Worm (Caenorhabditis elegans) whole organism, L3 larva: ENCODE data around the gene C05E4.12.

Source experiments
- R02D3.7 ChIP-seq: fragments of 150-350 bp; optimal IDR thresholded peaks from 2 replicates; lab custom pipeline; 2014; ENCODE audit warnings: missing biosample characterization, missing genetic modification characterization
- ZK546.5 ChIP-seq: sonication (generic microtip); optimal IDR thresholded peaks from 2 replicates; lab custom pipeline; 2017; ENCODE audit warnings: missing biosample characterization, missing genetic modification characterization
- ama-1 ChIP-seq: fragments of 150-350 bp; optimal IDR thresholded peaks from 2 replicates; lab custom pipeline; 2018
- ceh-16 ChIP-seq: sonication (generic microtip); optimal IDR thresholded peaks from 2 replicates; lab custom pipeline; 2017; ENCODE audit warnings: missing biosample characterization, missing genetic modification characterization
- ceh-28 ChIP-seq: fragments of 150-350 bp; optimal IDR thresholded peaks from 2 replicates; lab custom pipeline; 2014; ENCODE audit warnings: missing biosample characterization, missing genetic modification reagents, missing genetic modification characterization
- ceh-82 ChIP-seq: fragments of 150-350 bp; optimal IDR thresholded peaks from 2 replicates; lab custom pipeline; 2014; ENCODE audit warnings: missing biosample characterization, missing genetic modification characterization
- ceh-9 ChIP-seq: sonication (generic microtip); optimal IDR thresholded peaks from 2 replicates; lab custom pipeline; 2018; ENCODE audit warnings: missing biosample characterization, missing genetic modification characterization
- egl-27 ChIP-seq: sonication (generic microtip); optimal IDR thresholded peaks from 4 replicates; lab custom pipeline; 2017; ENCODE audit warnings: missing biosample characterization, missing genetic modification reagents, missing genetic modification characterization
- egl-5 ChIP-seq: fragments of 150-350 bp; optimal IDR thresholded peaks from 2 replicates; lab custom pipeline; 2017; ENCODE audit warnings: missing biosample characterization, missing genetic modification reagents, missing genetic modification characterization, inconsistent platforms
- elt-1 ChIP-seq: fragments of 150-350 bp; optimal IDR thresholded peaks from 2 replicates; lab custom pipeline; 2014; ENCODE audit warnings: missing biosample characterization, missing genetic modification characterization
- elt-2 ChIP-seq: sonication (generic microtip); optimal IDR thresholded peaks from 2 replicates; lab custom pipeline; 2016; ENCODE audit warnings: missing genetic modification reagents, mild to moderate bottlenecking, missing genetic modification characterization, missing compliant biosample characterization
- elt-3 ChIP-seq, 3 experiments: fragments of 150-350 bp in 1 of 3; sonication (generic microtip) in 2 of 3; optimal IDR thresholded peaks; 2 replicates in 2 of 3; 4 replicates in 1 of 3; lab custom pipeline; 2014 to 2017; ENCODE audit warnings: missing biosample characterization in 3 of 3, missing genetic modification characterization in 3 of 3
- eor-1 ChIP-seq, 2 experiments: fragments of 150-350 bp; optimal IDR thresholded peaks; 2 replicates each; lab custom pipeline; 2014 to 2018; ENCODE audit warnings: missing biosample characterization in 2 of 2, missing genetic modification characterization in 2 of 2
- fkh-10 ChIP-seq: sonication (generic microtip); optimal IDR thresholded peaks from 2 replicates; lab custom pipeline; 2017; ENCODE audit warnings: missing biosample characterization, missing genetic modification reagents, missing genetic modification characterization
- fkh-2 ChIP-seq: fragments of 150-350 bp; optimal IDR thresholded peaks from 2 replicates; lab custom pipeline; 2014; ENCODE audit warnings: missing biosample characterization, missing genetic modification reagents, missing genetic modification characterization
- jun-1 ChIP-seq: fragments of 150-350 bp; optimal IDR thresholded peaks from 2 replicates; lab custom pipeline; 2014; ENCODE audit warnings: missing biosample characterization, missing genetic modification reagents, missing genetic modification characterization
- lin-39 ChIP-seq: fragments of 150-350 bp; optimal IDR thresholded peaks from 2 replicates; lab custom pipeline; 2018; ENCODE audit warnings: missing biosample characterization, missing genetic modification reagents, missing genetic modification characterization
- lsy-12 ChIP-seq: sonication (generic microtip); optimal IDR thresholded peaks from 2 replicates; lab custom pipeline; 2016; ENCODE audit warnings: mild to moderate bottlenecking, missing genetic modification characterization, missing compliant biosample characterization
- mdl-1 ChIP-seq: fragments of 150-350 bp; optimal IDR thresholded peaks from 2 replicates; lab custom pipeline; 2014; ENCODE audit warnings: missing biosample characterization, missing genetic modification characterization
- nfya-1 ChIP-seq: sonication (generic microtip); optimal IDR thresholded peaks from 2 replicates; lab custom pipeline; 2017; ENCODE audit warnings: missing genetic modification characterization, mild to moderate bottlenecking, missing compliant biosample characterization, antibody characterized with exemption, moderate library complexity; ENCODE audit not compliant: insufficient read depth
- nhr-11 ChIP-seq: fragments of 150-350 bp; optimal IDR thresholded peaks from 2 replicates; lab custom pipeline; 2014; ENCODE audit warnings: missing biosample characterization, missing genetic modification characterization
- nhr-12 ChIP-seq: fragments of 150-350 bp; optimal IDR thresholded peaks from 2 replicates; lab custom pipeline; 2014; ENCODE audit warnings: missing biosample characterization, missing genetic modification characterization
- nhr-25 ChIP-seq: sonication (generic microtip); optimal IDR thresholded peaks from 2 replicates; lab custom pipeline; 2017; ENCODE audit warnings: missing biosample characterization, missing genetic modification characterization
- nhr-43 ChIP-seq: sonication (generic microtip); optimal IDR thresholded peaks from 2 replicates; lab custom pipeline; 2016; ENCODE audit warnings: mild to moderate bottlenecking, missing genetic modification characterization, missing compliant biosample characterization; ENCODE audit not compliant: poor library complexity, severe bottlenecking
- nhr-67 ChIP-seq: fragments of 150-350 bp; optimal IDR thresholded peaks from 2 replicates; lab custom pipeline; 2014; ENCODE audit warnings: missing biosample characterization, missing genetic modification characterization
- nhr-76 ChIP-seq: fragments of 150-350 bp; sonication (generic microtip); optimal IDR thresholded peaks from 5 replicates; lab custom pipeline; 2014; ENCODE audit warnings: missing biosample characterization, missing genetic modification characterization
- pha-4 ChIP-seq: fragments of 150-350 bp; optimal IDR thresholded peaks from 2 replicates; lab custom pipeline; 2014; ENCODE audit warnings: missing biosample characterization, missing genetic modification reagents, missing genetic modification characterization
- pqm-1 ChIP-seq: fragments of 150-350 bp; optimal IDR thresholded peaks from 2 replicates; lab custom pipeline; 2017; ENCODE audit warnings: missing biosample characterization, missing genetic modification characterization, inconsistent platforms
- sea-2 ChIP-seq: fragments of 150-350 bp; sonication (generic microtip); optimal IDR thresholded peaks from 4 replicates; lab custom pipeline; 2014; ENCODE audit warnings: missing biosample characterization, missing genetic modification reagents, missing genetic modification characterization
- snpc-4 ChIP-seq: fragments of 150-350 bp; optimal IDR thresholded peaks from 2 replicates; lab custom pipeline; 2014; ENCODE audit warnings: missing biosample characterization, missing genetic modification characterization
- tbx-2 ChIP-seq: sonication (generic microtip); optimal IDR thresholded peaks from 2 replicates; lab custom pipeline; 2016; ENCODE audit warnings: mild to moderate bottlenecking, missing genetic modification characterization, missing compliant biosample characterization
- unc-62 ChIP-seq: fragments of 150-350 bp; sonication (generic microtip); optimal IDR thresholded peaks from 4 replicates; lab custom pipeline; 2014; ENCODE audit warnings: missing biosample characterization, missing genetic modification reagents, missing genetic modification characterization
- ztf-11 ChIP-seq: fragments of 150-350 bp; optimal IDR thresholded peaks from 2 replicates; lab custom pipeline; 2014; ENCODE audit warnings: missing biosample characterization, missing genetic modification characterization
- ztf-4 ChIP-seq: fragments of 150-350 bp; optimal IDR thresholded peaks from 2 replicates; lab custom pipeline; 2014; ENCODE audit warnings: missing biosample characterization, missing genetic modification characterization

Gene C05E4.12

ce11 chrV:752679-753333 is 9.0 kb downstream of the C05E4.12 start, which contains the start of the genes str-262 and srp-1:
Gene str-262 (minus strand): TSS chrV:752779.
Gene srp-1 (plus strand): TSS chrV:753283.
- TF ChIP-seq ceh-28 (no peak), elt-3 (tag; optimal IDR thresholded peaks at IDR 0.05; lab: Kevin White, UChicago) (no peak), ceh-82 (no peak), lsy-12 (tag; lab: Kevin White, UChicago) (no peak), ztf-11 (tag; lab: Kevin White, UChicago) (no peak), ceh-16 (tag; lab: Kevin White, UChicago) (no peak), fkh-2 (tag; lab: Kevin White, UChicago) (no peak), ztf-4 (tag; lab: Kevin White, UChicago) (no peak)

ce11 chrV:748044-748443 is 13.7 kb downstream of the C05E4.12 start, which contains the start of gene sri-4:
Gene sri-4 (plus strand): TSS chrV:748344.
- no peak for TF ChIP-seq ZK546.5
- TF ChIP-seq elt-1, result no peak
- no peak for TF ChIP-seq pha-4 (tag; lab: Kevin White, UChicago)
- TF ChIP-seq fkh-2 (tag; lab: Kevin White, UChicago), result no peak
- no peak for TF ChIP-seq ceh-9
- TF ChIP-seq pqm-1 (tag; lab: Kevin White, UChicago), result no peak
- no peak for TF ChIP-seq nhr-11 (tag; lab: Kevin White, UChicago)
- TF ChIP-seq egl-5 (tag; lab: Kevin White, UChicago), result no peak
- TF ChIP-seq elt-2 (tag; lab: Kevin White, UChicago), result no peak
- TF ChIP-seq ztf-4 (tag; lab: Kevin White, UChicago), result no peak
- no peak for TF ChIP-seq R02D3.7 (tag; lab: Kevin White, UChicago)
- TF ChIP-seq ama-1 (lab: Kevin White, UChicago), result no peak
- TF ChIP-seq eor-1 (tag; optimal IDR thresholded peaks at IDR 0.05; lab: Kevin White, UChicago), result no peak
- no peak for TF ChIP-seq fkh-10 (GFP tag; lab: Kevin White, UChicago)
- no peak for TF ChIP-seq sea-2 (GFP tag; lab: Kevin White, UChicago)
- TF ChIP-seq egl-27, result no peak
- TF ChIP-seq jun-1 (tag; lab: Kevin White, UChicago), result no peak
- TF ChIP-seq ceh-82, result no peak
- TF ChIP-seq nhr-76, result no peak

- no peak for TF ChIP-seq unc-62 (GFP tag; lab: Kevin White, UChicago)
- TF ChIP-seq nhr-25 (tag; lab: Kevin White, UChicago), result no peak
- no peak for TF ChIP-seq lin-39 (tag; lab: Kevin White, UChicago)
- no peak for TF ChIP-seq nhr-12 (tag; lab: Kevin White, UChicago)
- TF ChIP-seq elt-1, result no peak
- no peak for TF ChIP-seq snpc-4 (tag; lab: Kevin White, UChicago)
- TF ChIP-seq nhr-67 (tag; lab: Kevin White, UChicago), result no peak
- TF ChIP-seq fkh-2 (tag; lab: Kevin White, UChicago), result no peak
- no peak for TF ChIP-seq R02D3.7 (tag; lab: Kevin White, UChicago)
- TF ChIP-seq tbx-2 (tag; lab: Kevin White, UChicago), result no peak
- TF ChIP-seq nfya-1 (tag; lab: Kevin White, UChicago), result no peak
- no peak for TF ChIP-seq elt-2 (tag; lab: Kevin White, UChicago)
- no peak for TF ChIP-seq ama-1 (lab: Kevin White, UChicago)
- TF ChIP-seq, all 47 proteins: peak for 0
These were observed 18.4 kb downstream of the C05E4.12 start, which contains the start of gene str-134 for ce11 chrV:743348-743747. Gene str-134 (plus strand): TSS chrV:743648.

- TF ChIP-seq mdl-1 (tag; lab: Kevin White, UChicago) (no peak), egl-27 (no peak), nhr-12 (tag; lab: Kevin White, UChicago) (no peak), jun-1 (tag; lab: Kevin White, UChicago) (no peak), ztf-4 (tag; lab: Kevin White, UChicago) (no peak), pha-4 (tag; lab: Kevin White, UChicago) (no peak), elt-2 (tag; lab: Kevin White, UChicago) (no peak), sea-2 (GFP tag; lab: Kevin White, UChicago) (no peak), nhr-43 (no peak)
These were observed 20.0 kb downstream of the C05E4.12 start, which contains the start of gene C05E4.7 for ce11 chrV:741820-742219. Gene C05E4.7 (plus strand): TSS chrV:742120.
